Worm (Caenorhabditis elegans): Measurements from ENCODE around the gene D2023.3.

The D2023.3 gene

DNA sequence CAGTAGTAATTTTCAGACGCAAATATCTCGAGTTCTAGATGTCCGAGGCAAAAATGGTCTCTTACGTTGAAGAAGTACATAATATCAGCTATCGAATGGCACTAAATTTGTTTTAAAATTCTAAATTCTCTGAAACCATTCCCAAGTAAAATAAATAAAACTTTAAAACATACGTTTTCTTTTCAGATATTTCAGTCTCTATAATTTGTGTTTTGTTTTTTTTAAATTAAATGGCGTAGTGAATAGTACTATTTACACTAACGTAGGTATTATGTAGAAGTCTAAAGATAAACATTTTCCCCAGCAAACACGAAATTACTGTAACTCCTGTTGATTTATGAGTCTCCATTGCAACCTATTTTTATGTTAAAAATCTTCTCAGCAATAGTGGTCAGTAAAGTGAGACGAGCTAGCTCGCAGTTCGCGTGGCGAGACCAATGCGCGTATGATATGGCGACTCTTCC, 5.5 kb upstream of the D2023.3 start:
- TF ChIP-seq nhr-12 (tag; optimal IDR thresholded peaks at IDR 0.05) (no peak), ceh-16 (tag; optimal IDR thresholded peaks at IDR 0.05) (no peak), mdl-1 (tag; optimal IDR thresholded peaks at IDR 0.05) (no peak), snpc-4 (tag; optimal IDR thresholded peaks at IDR 0.05) (no peak), fkh-10 (GFP tag; optimal IDR thresholded peaks at IDR 0.05) (no peak), nhr-28 (tag; optimal IDR thresholded peaks at IDR 0.05) (no peak), jun-1 (tag; optimal IDR thresholded peaks at IDR 0.05) (no peak), egl-27 (tag; optimal IDR thresholded peaks at IDR 0.05) (no peak)

DNA sequence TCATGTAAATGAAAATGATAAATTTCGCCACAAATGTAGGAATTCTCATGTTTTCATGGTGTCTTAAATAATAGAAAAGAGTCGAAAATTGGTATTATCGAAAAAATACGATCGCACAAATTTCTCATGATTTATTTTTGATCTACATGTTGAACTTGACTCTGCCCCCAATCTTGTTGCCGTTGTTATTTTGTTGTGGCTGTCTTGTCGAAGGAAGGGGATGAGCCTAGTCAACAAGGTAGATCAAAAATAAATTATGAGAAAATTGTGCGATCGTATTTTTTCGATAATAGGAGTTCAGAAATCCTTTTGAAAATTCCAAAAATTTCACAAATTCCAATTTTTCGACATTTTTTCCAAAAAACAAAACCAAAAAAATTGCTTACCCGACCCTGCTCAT, 3.7 kb upstream of the D2023.3 start:
- TF ChIP-seq pqm-1 (tag; optimal IDR thresholded peaks at IDR 0.05) (no peak), egl-27 (tag; optimal IDR thresholded peaks at IDR 0.05) (no peak), sea-2 (GFP tag; optimal IDR thresholded peaks at IDR 0.05) (no peak), ztf-11 (tag; optimal IDR thresholded peaks at IDR 0.05) (no peak), nhr-28 (tag; optimal IDR thresholded peaks at IDR 0.05) (no peak), nhr-25 (tag; optimal IDR thresholded peaks at IDR 0.05) (no peak), egl-5 (tag; optimal IDR thresholded peaks at IDR 0.05) (no peak), ceh-28 (tag; optimal IDR thresholded peaks at IDR 0.05) (no peak)

DNA sequence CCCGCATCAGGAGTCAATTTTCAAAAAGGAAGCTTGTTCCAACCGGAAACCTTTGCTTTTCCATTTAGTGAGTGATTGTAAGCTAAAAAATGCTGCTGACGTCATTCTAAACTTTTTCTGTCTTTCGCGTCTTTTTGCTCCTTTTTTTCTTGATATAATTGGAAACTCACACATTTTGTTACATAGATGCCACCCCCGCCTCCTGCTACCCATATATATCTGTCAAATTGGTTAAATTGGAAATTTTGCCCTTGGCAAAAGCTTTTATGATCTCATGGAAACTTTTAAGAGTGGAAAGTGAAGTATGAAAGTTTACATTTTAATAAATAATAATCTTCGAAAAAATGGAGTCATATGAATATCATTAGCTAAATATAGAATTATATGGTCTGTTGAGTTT, 1.9 kb downstream of the D2023.3 start:
- no peak for TF ChIP-seq daf-12 (tag; optimal IDR thresholded peaks at IDR 0.05)
- no peak for TF ChIP-seq aly-2 (tag; optimal IDR thresholded peaks at IDR 0.05)

DNA sequence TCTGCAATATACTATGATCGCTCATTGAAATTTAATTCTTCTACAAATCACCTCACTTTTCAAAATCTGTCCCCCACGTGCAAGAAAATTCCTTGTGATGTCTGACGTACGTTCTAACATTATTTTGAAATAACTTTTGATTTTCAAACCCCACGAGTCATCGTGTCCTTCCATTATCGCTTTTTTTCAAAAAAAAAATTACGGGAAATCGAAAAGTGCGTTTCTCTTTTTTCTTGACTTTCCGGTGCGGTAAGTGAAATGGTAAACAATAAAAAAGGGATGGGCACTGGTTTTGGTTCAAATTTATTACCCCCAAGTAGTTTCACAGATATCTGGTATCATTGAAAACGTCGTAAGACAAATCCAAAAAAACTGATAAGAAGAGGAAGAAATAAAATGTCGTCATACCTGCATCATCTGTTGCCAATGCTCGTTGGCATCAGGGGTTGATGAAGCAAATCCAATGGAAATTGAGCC, 8.3 kb downstream of the D2023.3 start:
- TF ChIP-seq aly-2 (tag; optimal IDR thresholded peaks at IDR 0.05) = no peak
- TF ChIP-seq nhr-25 (tag; optimal IDR thresholded peaks at IDR 0.05) = peak; percentile 10
- TF ChIP-seq nhr-237 (tag; optimal IDR thresholded peaks at IDR 0.05) = no peak
- TF ChIP-seq fos-1 (tag; optimal IDR thresholded peaks at IDR 0.05) = no peak
- no peak for TF ChIP-seq ama-1 (optimal IDR thresholded peaks at IDR 0.05)
- TF ChIP-seq ceh-9 (tag; optimal IDR thresholded peaks at IDR 0.05) = no peak
- TF ChIP-seq nhr-43 (tag; optimal IDR thresholded peaks at IDR 0.05; ENCODE audit: poor library complexity, severe bottlenecking) = peak; percentile 40
- no peak for TF ChIP-seq skn-1 (tag; optimal IDR thresholded peaks at IDR 0.05)
- TF ChIP-seq elt-3 (tag; optimal IDR thresholded peaks at IDR 0.05) = peak in 1 of 3 experiments; percentile 17
- TF ChIP-seq ceh-16 (tag; optimal IDR thresholded peaks at IDR 0.05) = no peak

DNA sequence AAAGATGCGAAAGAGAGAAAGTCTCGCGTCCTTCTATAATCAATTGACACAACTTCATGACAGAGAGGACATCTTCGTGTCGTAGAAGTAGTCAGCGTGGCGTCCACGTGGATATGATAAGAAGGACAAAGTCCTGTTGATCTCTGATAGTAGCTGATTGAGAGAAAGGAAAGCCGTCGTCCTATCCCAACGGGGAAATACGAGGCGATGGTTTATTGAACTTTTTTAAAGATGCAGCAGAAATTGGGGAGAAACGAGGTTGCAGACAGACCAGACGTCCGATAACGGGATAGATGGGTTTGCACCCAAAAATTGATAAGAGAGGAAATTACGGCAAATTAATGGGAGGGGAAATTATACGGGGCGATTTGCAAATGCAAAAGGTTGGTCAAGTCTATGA, 9.3 kb downstream of the D2023.3 start:
- TF ChIP-seq nfya-1 (tag; optimal IDR thresholded peaks at IDR 0.05; ENCODE audit: insufficient read depth) (peak; percentile 27), egl-5 (tag; optimal IDR thresholded peaks at IDR 0.05) (no peak), ztf-11 (tag; optimal IDR thresholded peaks at IDR 0.05) (no peak), nhr-43 (tag; optimal IDR thresholded peaks at IDR 0.05; ENCODE audit: poor library complexity, severe bottlenecking) (peak; percentile 99), nhr-25 (tag; optimal IDR thresholded peaks at IDR 0.05) (peak; percentile 96), unc-62 (GFP tag; optimal IDR thresholded peaks at IDR 0.05) (peak; percentile 23), nhr-23 (tag; optimal IDR thresholded peaks at IDR 0.05) (peak; percentile 98), fkh-2 (tag; optimal IDR thresholded peaks at IDR 0.05) (no peak), fos-1 (tag; optimal IDR thresholded peaks at IDR 0.05) (no peak), eor-1 (tag; optimal IDR thresholded peaks at IDR 0.05) (no peak), nhr-77 (tag; optimal IDR thresholded peaks at IDR 0.05) (no peak), mdl-1 (tag; optimal IDR thresholded peaks at IDR 0.05) (peak; percentile 76), lsy-12 (tag; optimal IDR thresholded peaks at IDR 0.05) (peak; percentile 65), jun-1 (tag; optimal IDR thresholded peaks at IDR 0.05) (peak; percentile 46), pha-4 (tag; optimal IDR thresholded peaks at IDR 0.05) (no peak), ceh-28 (tag; optimal IDR thresholded peaks at IDR 0.05) (peak; percentile 41), elt-2 (tag; optimal IDR thresholded peaks at IDR 0.05) (peak; percentile 32), zag-1 (tag; optimal IDR thresholded peaks at IDR 0.05) (no peak), elt-1 (tag; optimal IDR thresholded peaks at IDR 0.05) (no peak), ama-1 (optimal IDR thresholded peaks at IDR 0.05) (no peak), nhr-67 (tag; optimal IDR thresholded peaks at IDR 0.05) (no peak), R02D3.7 (tag; optimal IDR thresholded peaks at IDR 0.05) (peak; percentile 69), ceh-82 (tag; optimal IDR thresholded peaks at IDR 0.05) (no peak), aly-2 (tag; optimal IDR thresholded peaks at IDR 0.05) (no peak), lin-39 (tag; optimal IDR thresholded peaks at IDR 0.05) (no peak), mml-1 (tag; optimal IDR thresholded peaks at IDR 0.05) (peak; percentile 60), snpc-4 (tag; optimal IDR thresholded peaks at IDR 0.05) (no peak), ceh-16 (tag; optimal IDR thresholded peaks at IDR 0.05) (no peak), nhr-12 (tag; optimal IDR thresholded peaks at IDR 0.05) (no peak), daf-12 (tag; optimal IDR thresholded peaks at IDR 0.05) (no peak), unc-39 (tag; optimal IDR thresholded peaks at IDR 0.05) (no peak), fkh-10 (GFP tag; optimal IDR thresholded peaks at IDR 0.05) (no peak), tbx-2 (tag; optimal IDR thresholded peaks at IDR 0.05) (peak; percentile 86), ceh-9 (tag; optimal IDR thresholded peaks at IDR 0.05) (no peak), lin-15B (tag; optimal IDR thresholded peaks at IDR 0.05) (no peak), nhr-237 (tag; optimal IDR thresholded peaks at IDR 0.05) (no peak), nhr-11 (tag; optimal IDR thresholded peaks at IDR 0.05) (no peak), sea-2 (GFP tag; optimal IDR thresholded peaks at IDR 0.05) (no peak)
